Worm (Caenorhabditis elegans) whole organism, mixed stage, embryonic: Measurements from ENCODE around the gene F23H11.5.

Source experiments
- M03D4.4 ChIP-seq: sonication (generic microtip); optimal IDR thresholded peaks from 2 replicates; lab custom pipeline; 2017; ENCODE audit warnings: mild to moderate bottlenecking, missing genetic modification characterization, missing compliant biosample characterization
- bed-3 ChIP-seq: fragments of 200-800 bp; sonication (Bioruptor generic); optimal IDR thresholded peaks from 3 replicates; lab custom pipeline; 2018; ENCODE audit warnings: mild to moderate bottlenecking, missing genetic modification characterization, moderate library complexity, missing compliant biosample characterization
- ceh-39 ChIP-seq: fragments of 150-350 bp; optimal IDR thresholded peaks from 2 replicates; lab custom pipeline; 2014; ENCODE audit warnings: missing biosample characterization, missing genetic modification characterization
- ceh-43 ChIP-seq: fragments of 200-800 bp; sonication (Bioruptor generic); optimal IDR thresholded peaks from 2 replicates; lab custom pipeline; 2018; ENCODE audit warnings: mild to moderate bottlenecking, missing genetic modification characterization, moderate library complexity, missing compliant biosample characterization
- ces-1 ChIP-seq: fragments of 150-350 bp; optimal IDR thresholded peaks from 2 replicates; lab custom pipeline; 2014; ENCODE audit warnings: missing biosample characterization, missing genetic modification reagents, missing genetic modification characterization
- cnd-1 ChIP-seq: fragments of 200-800 bp; sonication (Bioruptor generic); optimal IDR thresholded peaks from 2 replicates; lab custom pipeline; 2018; ENCODE audit warnings: mild to moderate bottlenecking, missing genetic modification characterization, missing compliant biosample characterization
- drap-1 ChIP-seq: fragments of 200-800 bp; sonication (Bioruptor generic); optimal IDR thresholded peaks from 3 replicates; lab custom pipeline; 2018; ENCODE audit warnings: mild to moderate bottlenecking, missing genetic modification characterization, missing compliant biosample characterization
- elt-1 ChIP-seq: sonication (generic microtip); optimal IDR thresholded peaks from 2 replicates; lab custom pipeline; 2017; ENCODE audit warnings: missing genetic modification characterization, mild to moderate bottlenecking, missing compliant biosample characterization, antibody characterized with exemption, moderate library complexity, borderline replicate concordance; ENCODE audit not compliant: insufficient read depth
- elt-3 ChIP-seq: fragments of 150-350 bp; optimal IDR thresholded peaks from 2 replicates; lab custom pipeline; 2014; ENCODE audit warnings: missing biosample characterization, missing genetic modification characterization
- flh-1 ChIP-seq: fragments of 200-800 bp; sonication (Bioruptor generic); optimal IDR thresholded peaks from 2 replicates; lab custom pipeline; 2018; ENCODE audit warnings: mild to moderate bottlenecking, missing genetic modification characterization, moderate library complexity, missing compliant biosample characterization
- ham-2 ChIP-seq: fragments of 200-800 bp; sonication (Bioruptor generic); optimal IDR thresholded peaks from 2 replicates; lab custom pipeline; 2018; ENCODE audit warnings: mild to moderate bottlenecking, missing genetic modification characterization, missing compliant biosample characterization
- hlh-1 ChIP-seq: fragments of 150-350 bp; optimal IDR thresholded peaks from 2 replicates; lab custom pipeline; 2014; ENCODE audit warnings: missing biosample characterization, missing genetic modification reagents, missing genetic modification characterization
- lin-13 ChIP-seq: fragments of 150-350 bp; optimal IDR thresholded peaks from 2 replicates; lab custom pipeline; 2014; ENCODE audit warnings: missing biosample characterization, missing genetic modification characterization
- lin-32 ChIP-seq: fragments of 200-800 bp; sonication (Bioruptor generic); optimal IDR thresholded peaks from 2 replicates; lab custom pipeline; 2018; ENCODE audit warnings: mild to moderate bottlenecking, missing genetic modification characterization, missing compliant biosample characterization
- mab-5 ChIP-seq: fragments of 150-350 bp; optimal IDR thresholded peaks from 2 replicates; lab custom pipeline; 2014; ENCODE audit warnings: missing biosample characterization, missing genetic modification characterization
- mep-1 ChIP-seq: fragments of 150-350 bp; optimal IDR thresholded peaks from 2 replicates; lab custom pipeline; 2017; ENCODE audit warnings: missing biosample characterization, missing genetic modification reagents, missing genetic modification characterization, inconsistent platforms
- mls-2 ChIP-seq: sonication (generic microtip); optimal IDR thresholded peaks from 2 replicates; lab custom pipeline; 2016; ENCODE audit warnings: mild to moderate bottlenecking, missing genetic modification characterization, moderate library complexity, missing compliant biosample characterization
- nhr-12 ChIP-seq: fragments of 150-350 bp; optimal IDR thresholded peaks from 2 replicates; lab custom pipeline; 2014; ENCODE audit warnings: missing biosample characterization, missing genetic modification characterization
- nhr-2 ChIP-seq: fragments of 150-350 bp; optimal IDR thresholded peaks from 2 replicates; lab custom pipeline; 2014; ENCODE audit warnings: missing biosample characterization, missing genetic modification characterization
- nhr-237 ChIP-seq: fragments of 150-350 bp; optimal IDR thresholded peaks from 2 replicates; lab custom pipeline; 2014; ENCODE audit warnings: missing biosample characterization, missing genetic modification characterization
- nhr-76 ChIP-seq: sonication (generic microtip); optimal IDR thresholded peaks from 2 replicates; lab custom pipeline; 2017; ENCODE audit warnings: missing biosample characterization, missing genetic modification characterization
- pha-4 ChIP-seq: fragments of 150-350 bp; optimal IDR thresholded peaks from 2 replicates; lab custom pipeline; 2018; ENCODE audit warnings: missing biosample characterization, missing genetic modification reagents, missing genetic modification characterization
- sem-2 ChIP-seq: fragments of 200-800 bp; sonication (Bioruptor generic); optimal IDR thresholded peaks from 2 replicates; lab custom pipeline; 2018; ENCODE audit warnings: mild to moderate bottlenecking, missing genetic modification characterization, missing compliant biosample characterization
- snpc-4 ChIP-seq: fragments of 150-350 bp; optimal IDR thresholded peaks from 2 replicates; lab custom pipeline; 2014; ENCODE audit warnings: missing biosample characterization, missing genetic modification characterization
- sptf-1 ChIP-seq: sonication (generic microtip); optimal IDR thresholded peaks from 2 replicates; lab custom pipeline; 2017; ENCODE audit warnings: mild to moderate bottlenecking, missing genetic modification characterization, moderate library complexity, missing compliant biosample characterization
- unc-120 ChIP-seq: sonication (generic microtip); optimal IDR thresholded peaks from 2 replicates; lab custom pipeline; 2017; ENCODE audit warnings: missing genetic modification characterization, missing compliant biosample characterization; ENCODE audit not compliant: poor library complexity, severe bottlenecking
- unc-62 ChIP-seq: fragments of 150-350 bp; optimal IDR thresholded peaks from 2 replicates; lab custom pipeline; 2014; ENCODE audit warnings: missing biosample characterization, missing genetic modification reagents, missing genetic modification characterization
- ztf-11 ChIP-seq: fragments of 150-350 bp; optimal IDR thresholded peaks from 2 replicates; lab custom pipeline; 2014; ENCODE audit warnings: missing biosample characterization, missing genetic modification characterization

Gene F23H11.5

DNA sequence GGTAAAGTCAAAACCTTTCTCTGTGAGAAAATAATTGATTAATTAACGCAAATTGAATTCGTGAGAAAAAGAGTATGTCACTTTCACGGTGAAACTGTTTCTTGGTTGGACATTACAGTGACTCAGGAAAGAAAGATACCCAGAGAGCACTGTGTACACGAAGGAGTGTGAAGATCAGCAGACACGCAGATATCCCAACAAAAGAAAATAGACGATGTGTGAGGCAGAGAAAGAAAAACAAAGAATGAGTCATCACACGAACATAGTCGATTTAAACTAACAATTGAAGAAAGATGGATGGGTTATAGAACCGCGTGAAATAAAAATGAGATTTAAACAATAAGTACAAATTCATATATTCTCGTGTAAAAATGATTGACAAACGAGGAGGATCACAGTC, 2.4 kb downstream of the F23H11.5 start:
- TF ChIP-seq drap-1 (GFP tag; lab: Kevin White, UChicago) = no peak
- peak; percentile 60 for TF ChIP-seq pha-4
- peak; percentile 24 for TF ChIP-seq nhr-237 (tag; lab: Kevin White, UChicago)

DNA sequence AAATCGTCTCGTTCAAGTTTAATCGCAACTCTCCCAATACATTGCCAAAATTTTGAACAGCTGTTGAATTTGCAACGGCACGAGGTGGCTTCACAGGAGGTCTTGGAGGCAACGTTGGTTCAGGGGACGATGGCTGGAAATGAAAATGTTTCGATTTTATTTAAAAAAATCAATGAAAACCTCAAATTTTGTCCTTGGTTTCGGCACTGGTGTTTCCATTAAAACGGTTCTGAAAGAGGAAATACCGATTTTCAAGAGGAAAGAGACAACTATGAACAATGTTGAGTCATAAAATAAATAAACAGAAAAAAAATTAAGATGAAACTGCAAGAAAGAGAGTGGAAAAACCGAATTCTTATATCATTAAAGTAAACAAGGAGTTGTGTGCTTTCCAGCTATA, 3.1 kb downstream of the F23H11.5 start, which contains the start of gene F23H11.4:
F23H11.4 (minus strand) TSS at position 229 of the 400 bp plus-strand sequence.
- TF ChIP-seq drap-1 (GFP tag; lab: Kevin White, UChicago) = no peak
- TF ChIP-seq ceh-39 (tag; lab: Kevin White, UChicago) = no peak
- no peak for TF ChIP-seq hlh-1 (tag; lab: Kevin White, UChicago)
- TF ChIP-seq mab-5 (tag; lab: Kevin White, UChicago) = no peak
- no peak for TF ChIP-seq sptf-1 (tag; lab: Kevin White, UChicago)
- TF ChIP-seq ces-1 = no peak
- TF ChIP-seq nhr-2 (tag; lab: Kevin White, UChicago) = no peak
- no peak for TF ChIP-seq nhr-12 (tag; lab: Kevin White, UChicago)
- TF ChIP-seq lin-13 (tag; lab: Kevin White, UChicago) = no peak
- no peak for TF ChIP-seq nhr-237 (tag; lab: Kevin White, UChicago)

DNA sequence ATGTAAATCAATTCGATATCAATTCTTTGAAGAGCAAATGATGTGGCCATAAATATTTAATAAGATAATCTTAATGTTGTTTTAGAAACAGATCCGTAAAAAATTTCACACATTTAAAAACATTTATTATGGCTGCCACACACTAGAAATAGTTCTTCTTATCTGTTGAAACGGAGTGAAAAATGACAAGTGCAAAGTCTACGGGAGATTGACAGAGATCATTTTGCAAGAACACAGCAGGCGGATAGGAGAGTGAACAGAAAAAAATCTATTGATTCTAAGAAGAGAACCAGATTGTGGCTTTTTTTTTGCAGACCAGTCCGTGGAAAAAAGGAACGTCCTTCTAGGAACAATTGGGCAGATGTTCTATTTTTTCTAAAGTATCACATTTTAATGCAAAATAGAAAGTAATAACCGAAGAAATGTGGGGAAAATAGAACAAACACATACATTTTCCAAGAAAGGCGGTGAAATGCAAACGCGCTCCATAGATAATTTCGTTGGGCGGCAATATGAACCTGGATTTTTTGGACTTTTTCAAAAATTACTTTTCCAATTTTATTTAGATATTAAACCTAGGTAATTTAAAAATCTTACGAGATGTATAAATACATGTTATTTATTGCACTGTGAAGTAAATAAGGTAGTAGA, 8.7 kb downstream of the F23H11.5 start:
- TF ChIP-seq drap-1 (GFP tag; lab: Kevin White, UChicago) (no peak), ceh-43 (GFP tag; lab: Kevin White, UChicago) (no peak), mls-2 (tag; lab: Kevin White, UChicago) (no peak), cnd-1 (tag; lab: Kevin White, UChicago) (no peak), sem-2 (GFP tag; lab: Kevin White, UChicago) (no peak), bed-3 (GFP tag; lab: Kevin White, UChicago) (no peak), mab-5 (tag; lab: Kevin White, UChicago) (no peak), pha-4 (no peak), hlh-1 (tag; lab: Kevin White, UChicago) (no peak), elt-1 (tag; lab: Kevin White, UChicago) (no peak)

DNA sequence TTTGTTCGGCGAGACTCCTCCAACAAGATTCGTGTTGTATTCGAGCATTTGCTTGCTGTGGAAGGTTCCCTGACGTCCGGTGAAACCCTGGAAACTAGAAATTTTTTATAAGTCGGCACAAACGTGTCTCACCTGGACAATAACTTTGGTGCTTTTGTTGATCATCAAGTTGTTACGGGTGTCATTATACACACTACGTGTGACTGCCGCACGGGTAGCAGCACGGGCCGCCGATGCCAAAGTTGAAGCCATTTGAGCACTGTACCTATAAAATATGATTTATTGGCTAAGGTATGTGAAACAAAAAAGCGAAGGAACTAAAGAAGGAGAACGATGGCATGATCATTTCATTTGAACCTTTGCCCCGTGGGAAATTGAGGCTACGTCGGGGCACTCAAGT, 9.2 kb downstream of the F23H11.5 start, which contains the start of gene sucl-2:
sucl-2 (minus strand) TSS at position 265 of the 400 bp plus-strand sequence.
- TF ChIP-seq cnd-1 (tag; lab: Kevin White, UChicago) (no peak), sem-2 (GFP tag; lab: Kevin White, UChicago) (no peak), nhr-76 (no peak), elt-1 (tag; lab: Kevin White, UChicago) (no peak), ceh-39 (tag; lab: Kevin White, UChicago) (no peak), flh-1 (GFP tag; lab: Kevin White, UChicago) (no peak), nhr-237 (tag; lab: Kevin White, UChicago) (no peak), drap-1 (GFP tag; lab: Kevin White, UChicago) (no peak), unc-120 (tag; lab: Kevin White, UChicago) (no peak), ham-2 (no peak), snpc-4 (tag; lab: Kevin White, UChicago) (no peak), lin-32 (no peak), ztf-11 (tag; lab: Kevin White, UChicago) (no peak), nhr-2 (tag; lab: Kevin White, UChicago) (no peak), hlh-1 (tag; lab: Kevin White, UChicago) (no peak), unc-62 (GFP tag; lab: Kevin White, UChicago) (no peak), ceh-43 (GFP tag; lab: Kevin White, UChicago) (no peak), elt-3 (tag; lab: Kevin White, UChicago) (no peak), mab-5 (tag; lab: Kevin White, UChicago) (no peak), M03D4.4 (tag; lab: Kevin White, UChicago) (no peak)

DNA sequence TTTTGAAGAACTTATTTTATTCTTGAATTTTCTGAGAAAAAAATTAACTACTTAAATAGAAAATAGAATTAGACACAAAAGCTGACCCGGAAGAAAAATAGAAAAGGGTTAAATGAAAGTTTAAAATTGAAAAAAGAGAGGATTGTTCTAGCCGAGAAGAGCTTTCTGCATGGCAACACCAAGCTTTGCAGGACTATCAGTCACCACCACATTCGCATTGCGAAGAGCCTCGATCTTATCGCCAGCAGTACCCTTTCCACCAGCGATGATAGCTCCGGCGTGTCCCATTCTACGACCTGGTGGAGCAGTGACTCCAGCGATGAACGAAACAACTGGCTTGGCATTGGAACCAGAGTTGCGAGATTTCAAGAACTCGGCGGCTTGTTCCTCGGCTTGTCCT, 10.3 kb downstream of the F23H11.5 start:
- TF ChIP-seq pha-4 = no peak
- no peak for TF ChIP-seq sptf-1 (tag; lab: Kevin White, UChicago)
- no peak for TF ChIP-seq nhr-76
- TF ChIP-seq nhr-2 (tag; lab: Kevin White, UChicago) = no peak
- TF ChIP-seq snpc-4 (tag; lab: Kevin White, UChicago) = no peak
- TF ChIP-seq unc-62 (GFP tag; lab: Kevin White, UChicago) = no peak
- no peak for TF ChIP-seq hlh-1 (tag; lab: Kevin White, UChicago)
- TF ChIP-seq mep-1 = no peak
- no peak for TF ChIP-seq ces-1
- TF ChIP-seq ham-2 = no peak
